Fruit fly (Drosophila melanogaster) whole organism, wandering third instar larva: Measurements from ENCODE around the gene AGO2.

Source experiments
- Dfd ChIP-seq: fragments of >200 bp; optimal IDR thresholded peaks from 2 replicates; lab custom pipeline; 2017; ENCODE audit warnings: missing biosample characterization, missing genetic modification characterization
- HLH106 ChIP-seq: fragments of 200-800 bp; optimal IDR thresholded peaks from 3 replicates; lab custom pipeline; 2019; ENCODE audit warnings: missing biosample characterization, mild to moderate bottlenecking, missing genetic modification characterization, moderate library complexity
- Jra ChIP-seq: sonication (Bioruptor generic); optimal IDR thresholded peaks from 2 replicates; lab custom pipeline; 2016; ENCODE audit warnings: missing biosample characterization, missing genetic modification characterization
- Rel ChIP-seq, 2 experiments: fragments of 200-800 bp; sonication (Bioruptor generic) in 1 of 2; optimal IDR thresholded peaks; 2 replicates in 1 of 2; 3 replicates in 1 of 2; lab custom pipeline; 2016 to 2019; ENCODE audit warnings: mild to moderate bottlenecking in 2 of 2, missing biosample characterization in 2 of 2, missing genetic modification characterization in 2 of 2, moderate library complexity in 1 of 2
- Vsx2 ChIP-seq: fragments of 200-300, 225-300 bp; sonication (Bioruptor generic); optimal IDR thresholded peaks from 2 replicates; lab custom pipeline; 2018; ENCODE audit warnings: missing biosample characterization, missing genetic modification characterization; ENCODE audit not compliant: partially characterized antibody
- brk ChIP-seq: fragments of 200-800 bp; sonication (Bioruptor generic); optimal IDR thresholded peaks from 2 replicates; lab custom pipeline; 2016; ENCODE audit warnings: missing biosample characterization, mild to moderate bottlenecking, missing genetic modification characterization
- foxo ChIP-seq, 2 experiments: fragments of 200-800 bp; sonication (Bioruptor generic); optimal IDR thresholded peaks; 2 replicates in 1 of 2; 3 replicates in 1 of 2; lab custom pipeline; 2016 to 2017; ENCODE audit warnings: missing biosample characterization in 2 of 2, missing genetic modification characterization in 2 of 2
- tai ChIP-seq: sonication (Bioruptor generic); optimal IDR thresholded peaks from 2 replicates; lab custom pipeline; 2016; ENCODE audit warnings: missing biosample characterization, missing genetic modification characterization

Gene AGO2

dm6 chr3L:15604979-15605378 is 51.1 kb downstream of the AGO2 start:
- TF ChIP-seq foxo (GFP tag; optimal IDR thresholded peaks at IDR 0.05; lab: Kevin White, UChicago) = no peak
- peak; percentile 94 for TF ChIP-seq Dfd (GFP tag; lab: Kevin White, UChicago)
- TF ChIP-seq, all 38 proteins: peak for 1

- peak; percentile 67 for TF ChIP-seq brk (GFP tag; lab: Kevin White, UChicago)
- TF ChIP-seq HLH106 (tag; lab: Kevin White, UChicago) = no peak
- no peak for TF ChIP-seq Jra (GFP tag; lab: Kevin White, UChicago)
- no peak for TF ChIP-seq tai (GFP tag; lab: Kevin White, UChicago)
- TF ChIP-seq Rel (GFP tag; optimal IDR thresholded peaks at IDR 0.05; lab: Kevin White, UChicago) = no peak
- TF ChIP-seq Rel (tag; optimal IDR thresholded peaks at IDR 0.05; lab: Kevin White, UChicago) = peak; percentile 71
- peak; percentile 77 for TF ChIP-seq Vsx2
Measured at dm6 chr3L:15610109-15610508, 56.2 kb downstream of the AGO2 start, which contains the start of gene CG7650. CG7650 (minus strand) TSS chr3L:15610386.
